Worm (Caenorhabditis elegans): ENCODE results near the gene C35B1.3.

The C35B1.3 gene

DNA sequence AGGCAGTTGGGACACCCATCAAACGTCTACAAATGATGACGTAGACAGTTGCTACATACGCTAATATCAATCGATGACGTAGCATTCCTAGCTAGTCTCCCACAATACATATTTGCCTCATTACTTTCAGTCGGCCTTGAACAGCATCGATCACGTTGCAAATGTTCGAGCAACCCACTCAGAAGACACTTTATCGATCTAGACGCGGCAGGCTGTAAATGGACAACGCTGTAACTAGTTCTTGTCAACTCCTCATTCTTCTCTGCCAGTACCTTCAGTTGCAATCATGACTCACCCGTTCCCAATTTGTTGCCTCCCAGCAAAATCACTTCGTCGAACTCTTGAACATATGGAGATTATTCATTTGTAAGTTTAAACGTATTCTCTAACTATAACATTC lies 8.9 kb upstream of the C35B1.3 start, which contains the start of gene pqn-75:
Gene pqn-75, plus strand, starts transcription at position 301 of the 400 bp plus-strand sequence.
- no peak for TF ChIP-seq unc-62 (GFP tag; optimal IDR thresholded peaks at IDR 0.05)

DNA sequence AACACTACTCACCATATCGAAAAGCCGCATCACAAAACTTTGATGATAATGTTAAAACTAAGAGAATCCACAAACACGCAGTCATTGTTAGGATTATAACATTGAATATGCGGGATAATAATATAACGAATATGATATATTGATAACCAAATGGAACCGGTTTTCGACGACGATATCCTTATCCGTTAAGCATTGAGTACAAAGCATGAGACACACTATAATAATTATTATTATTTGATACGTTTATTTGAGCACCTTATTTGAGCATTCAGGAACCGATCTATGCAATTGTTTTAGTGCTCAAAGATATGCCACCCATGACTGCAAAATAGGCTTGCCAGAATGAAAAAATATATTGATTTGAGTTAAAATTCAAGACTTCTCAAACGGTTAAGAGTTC lies 6.3 kb upstream of the C35B1.3 start, which contains the start of gene W03D2.9:
Gene W03D2.9, minus strand, starts transcription at position 101 of the 400 bp plus-strand sequence.
- TF ChIP-seq unc-62 (GFP tag; optimal IDR thresholded peaks at IDR 0.05) = no peak

DNA sequence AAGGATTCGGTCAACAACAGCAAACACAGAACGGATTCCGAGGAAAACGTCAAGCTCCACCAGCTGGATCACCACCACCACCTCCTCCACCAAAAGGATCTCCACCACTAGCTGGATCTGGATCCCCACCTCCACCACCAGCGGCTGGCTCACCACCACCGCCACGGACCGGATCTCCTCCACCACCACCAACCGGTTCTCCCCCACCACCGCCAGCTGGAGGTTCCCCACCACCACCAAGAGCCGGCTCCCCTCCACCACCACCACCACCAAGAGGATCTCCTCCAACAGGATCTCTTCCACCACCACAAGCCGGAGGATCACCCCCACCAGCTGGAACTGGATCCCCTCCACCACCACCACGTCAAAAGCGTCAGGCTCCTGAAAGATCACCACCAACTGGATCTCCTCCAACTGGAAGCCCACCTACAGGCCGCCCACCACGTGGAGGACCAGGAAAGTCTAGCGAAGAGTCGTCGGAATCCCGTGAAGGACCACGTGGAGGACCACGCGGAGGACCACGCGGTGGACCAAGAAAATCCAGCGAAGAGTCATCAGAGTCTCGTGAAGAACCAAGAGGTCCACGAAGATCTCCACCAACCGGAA lies 4.2 kb upstream of the C35B1.3 start:
- no peak for TF ChIP-seq unc-62 (GFP tag; optimal IDR thresholded peaks at IDR 0.05)

DNA sequence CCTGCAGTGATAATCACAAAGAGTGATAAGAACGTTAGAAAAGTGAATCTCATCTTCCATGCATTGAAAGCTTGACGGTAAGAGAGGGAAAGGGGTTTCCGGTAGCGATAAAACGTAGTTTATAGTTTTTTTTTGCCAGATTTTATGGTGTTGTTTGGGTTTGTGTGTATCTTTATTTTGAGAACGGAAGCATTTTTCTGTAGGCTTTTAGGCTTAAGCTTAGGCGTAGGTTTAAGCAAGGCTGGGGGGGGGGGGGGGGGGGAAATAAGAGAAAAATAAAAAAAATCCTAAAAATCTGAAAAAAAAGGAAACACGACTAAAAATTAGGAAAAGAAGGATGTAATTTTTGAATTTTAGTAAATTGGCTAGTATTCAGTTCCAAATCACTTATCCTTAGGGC lies 2.0 kb upstream of the C35B1.3 start, which contains the start of gene C35B1.8:
Gene C35B1.8, minus strand, starts transcription at position 101 of the 400 bp plus-strand sequence.
- TF ChIP-seq unc-62 (GFP tag; optimal IDR thresholded peaks at IDR 0.05) = no peak

DNA sequence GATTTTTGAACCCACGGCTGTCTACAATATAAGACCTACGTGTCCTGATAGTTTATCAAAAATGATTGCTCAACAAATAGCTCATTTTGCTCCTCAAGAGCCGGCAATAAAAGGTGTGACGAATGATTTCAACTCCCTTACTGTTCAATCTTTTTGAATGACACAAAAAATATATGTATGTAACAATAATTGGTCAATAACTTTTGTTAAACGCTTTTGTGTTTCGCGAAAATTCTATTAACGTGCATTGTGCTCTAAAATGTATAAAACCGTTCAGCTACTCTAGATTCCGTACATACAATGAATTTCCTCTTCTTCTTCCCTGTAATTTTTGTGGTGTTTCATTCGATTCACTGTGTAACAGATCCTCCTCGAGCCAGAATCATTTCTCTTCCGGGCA lies 1.4 kb upstream of the C35B1.3 start, which contains the start of gene C35B1.4:
Gene C35B1.4, plus strand, starts transcription at position 301 of the 400 bp plus-strand sequence.
- no peak for TF ChIP-seq unc-62 (GFP tag; optimal IDR thresholded peaks at IDR 0.05)

DNA sequence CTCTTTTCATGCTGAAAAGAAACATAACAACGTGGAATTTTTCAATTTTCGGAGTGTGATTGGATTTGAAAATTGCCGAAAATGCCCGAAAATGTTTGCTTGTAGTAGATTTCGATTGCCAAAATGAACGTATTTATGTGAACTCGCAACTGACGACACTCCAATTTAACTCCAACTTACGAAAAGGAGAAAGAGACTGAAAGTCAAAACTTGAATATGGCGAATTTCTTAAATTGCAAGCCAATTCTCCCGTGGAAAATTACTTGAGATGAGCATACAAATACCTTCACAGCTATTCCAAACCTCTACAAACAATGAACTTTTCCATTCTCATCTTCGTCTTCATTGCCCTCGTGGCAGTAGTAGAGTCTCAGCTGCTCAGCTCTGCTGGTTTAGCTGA lies 1.6 kb downstream of the C35B1.3 start:
- no peak for TF ChIP-seq unc-62 (GFP tag; optimal IDR thresholded peaks at IDR 0.05)

DNA sequence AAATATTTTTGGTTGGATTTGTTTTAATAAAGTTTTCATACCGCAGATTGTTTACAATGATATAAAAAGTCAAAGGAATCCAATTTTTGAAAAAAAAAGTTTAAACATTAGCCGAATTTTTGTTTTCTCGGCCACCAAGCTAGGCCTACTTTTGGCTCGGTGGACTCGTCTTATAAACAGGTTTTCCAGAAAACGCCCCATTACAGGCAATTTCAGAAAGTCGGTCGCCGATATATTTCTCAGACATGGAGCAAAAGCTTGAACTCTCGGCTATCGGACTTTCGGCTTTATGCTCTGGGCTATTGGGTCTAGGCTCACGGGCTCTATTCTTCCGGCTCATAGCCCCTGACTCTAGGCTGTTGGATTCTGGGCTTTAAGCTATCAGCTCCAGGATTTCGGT lies 2.1 kb downstream of the C35B1.3 start:
- TF ChIP-seq unc-62 (GFP tag; optimal IDR thresholded peaks at IDR 0.05) = no peak

DNA sequence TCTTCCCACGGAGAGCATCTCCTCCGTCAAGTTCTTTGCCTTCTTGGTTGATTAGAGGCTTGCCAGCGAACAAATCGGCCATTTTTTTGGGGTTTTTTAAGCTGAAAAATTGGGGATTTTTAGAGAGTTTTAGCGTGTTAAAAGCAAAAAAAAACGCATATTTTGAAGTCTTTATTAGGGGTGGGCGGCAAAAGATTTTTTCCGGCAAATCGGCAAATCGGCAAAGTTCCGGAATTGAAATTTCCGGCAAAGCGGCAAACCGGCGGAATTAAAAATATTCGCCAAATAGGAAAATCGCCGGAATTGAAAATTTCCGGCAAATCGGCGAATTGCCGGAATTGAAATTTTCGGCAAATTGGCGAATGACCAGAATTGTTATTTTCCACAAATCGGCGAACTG lies 3.2 kb downstream of the C35B1.3 start, which contains the start of gene C35B1.5:
Gene C35B1.5, minus strand, starts transcription at position 101 of the 400 bp plus-strand sequence.
- no peak for TF ChIP-seq unc-62 (GFP tag; optimal IDR thresholded peaks at IDR 0.05)

DNA sequence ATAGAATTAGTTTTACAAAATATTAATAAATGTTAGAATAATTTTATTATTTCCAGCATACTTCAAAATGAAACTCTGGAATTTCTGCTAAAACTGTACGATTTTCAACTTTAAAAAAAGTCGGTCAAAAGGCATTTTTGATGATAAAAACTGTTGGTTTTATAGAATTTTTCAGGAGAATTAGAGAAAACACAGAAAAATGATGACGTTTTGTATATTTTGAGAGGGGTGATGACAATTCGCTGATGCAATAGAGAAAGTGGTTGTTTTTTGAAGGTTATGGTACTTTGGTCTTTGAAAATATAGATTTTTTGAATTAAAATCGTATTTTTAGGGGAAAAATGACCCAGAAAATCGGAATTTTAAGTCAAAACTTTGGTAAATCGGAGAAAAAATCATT lies 4.1 kb downstream of the C35B1.3 start:
- no peak for TF ChIP-seq unc-62 (GFP tag; optimal IDR thresholded peaks at IDR 0.05)

DNA sequence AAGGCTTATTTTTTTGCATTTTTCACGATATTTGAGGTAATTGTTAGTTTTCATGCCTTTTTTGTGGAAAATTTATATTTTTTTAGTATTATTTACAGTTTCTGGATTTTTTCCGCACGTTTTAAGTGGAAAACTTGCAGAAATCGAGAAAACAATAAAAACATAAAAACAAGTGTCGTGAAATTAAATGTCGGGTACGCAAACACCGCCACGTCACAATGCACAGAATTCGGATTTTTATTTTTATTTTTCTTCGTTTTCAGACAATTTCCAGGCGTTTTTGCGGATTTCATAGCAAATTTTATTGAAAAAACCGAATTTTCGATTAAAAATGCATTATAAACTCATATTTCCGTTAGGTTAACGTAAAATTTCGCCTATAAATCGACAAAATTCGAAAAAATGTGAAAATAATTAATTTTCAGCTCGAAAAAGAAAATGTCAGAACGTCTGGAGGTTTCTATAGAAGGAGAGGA lies 4.9 kb downstream of the C35B1.3 start, which contains the start of gene C35B1.2:
Gene C35B1.2, plus strand, starts transcription at position 426 of the 476 bp plus-strand sequence.
- TF ChIP-seq unc-62 (GFP tag; optimal IDR thresholded peaks at IDR 0.05) = no peak

DNA sequence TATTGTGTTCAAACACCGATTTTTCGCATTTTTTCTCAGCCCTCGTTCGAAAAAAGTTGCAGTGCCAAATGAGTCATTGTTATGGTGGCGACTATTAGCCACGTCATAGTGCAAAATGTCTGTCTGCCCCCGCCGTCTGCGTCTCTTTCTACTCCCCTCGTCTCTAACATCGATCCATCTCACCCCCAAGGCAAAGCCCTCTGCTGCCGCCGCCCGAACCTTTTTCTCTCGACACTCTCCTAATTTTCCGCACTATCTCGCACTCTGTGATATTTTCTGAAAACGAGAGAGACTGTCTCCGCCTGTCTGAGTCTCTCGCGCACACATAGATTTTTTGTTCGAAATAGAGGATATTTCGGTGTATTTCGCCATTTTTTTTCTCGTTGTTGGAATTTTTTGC lies 12.1 kb downstream of the C35B1.3 start:
- no peak for TF ChIP-seq unc-62 (GFP tag; optimal IDR thresholded peaks at IDR 0.05)

DNA sequence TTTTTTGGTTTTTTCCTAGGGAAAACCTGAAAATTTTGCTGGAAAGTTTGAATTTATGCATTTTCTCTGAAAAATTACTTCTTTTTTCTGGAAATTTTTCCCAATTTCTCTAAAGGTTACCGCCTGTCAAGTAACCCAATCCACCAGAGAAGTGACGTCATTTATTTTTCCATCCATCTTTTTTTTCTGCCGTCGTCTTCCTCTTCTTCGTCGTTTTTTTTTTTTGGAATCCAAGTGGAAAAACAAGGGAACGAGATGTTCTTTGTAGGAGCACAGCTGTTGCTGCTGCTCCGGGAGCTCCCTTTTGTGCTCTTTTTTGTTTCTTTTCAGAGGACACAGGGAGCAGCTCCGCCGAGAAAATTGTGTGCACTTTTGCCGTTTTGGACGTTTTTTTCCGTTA lies 13.4 kb downstream of the C35B1.3 start:
- TF ChIP-seq unc-62 (GFP tag; optimal IDR thresholded peaks at IDR 0.05) = no peak

DNA sequence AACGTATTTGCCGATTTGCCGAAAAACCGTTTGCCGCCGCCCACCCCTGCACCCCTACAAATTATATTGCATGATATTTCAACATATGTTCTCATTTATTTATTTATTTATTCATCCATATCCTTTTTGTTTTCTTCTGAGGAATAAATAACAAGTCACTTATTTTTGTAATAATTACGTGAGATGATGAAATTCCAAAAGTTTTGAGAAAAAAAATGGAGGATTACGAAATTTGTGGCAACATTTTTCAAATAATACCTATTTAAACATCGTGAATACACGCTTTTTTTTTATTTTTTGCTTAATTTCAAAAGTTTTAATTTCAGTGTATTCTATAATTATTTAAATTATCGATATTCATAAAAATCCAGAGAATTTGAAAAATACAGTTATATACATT lies 16.0 kb downstream of the C35B1.3 start:
- no peak for TF ChIP-seq unc-62 (GFP tag; optimal IDR thresholded peaks at IDR 0.05)

DNA sequence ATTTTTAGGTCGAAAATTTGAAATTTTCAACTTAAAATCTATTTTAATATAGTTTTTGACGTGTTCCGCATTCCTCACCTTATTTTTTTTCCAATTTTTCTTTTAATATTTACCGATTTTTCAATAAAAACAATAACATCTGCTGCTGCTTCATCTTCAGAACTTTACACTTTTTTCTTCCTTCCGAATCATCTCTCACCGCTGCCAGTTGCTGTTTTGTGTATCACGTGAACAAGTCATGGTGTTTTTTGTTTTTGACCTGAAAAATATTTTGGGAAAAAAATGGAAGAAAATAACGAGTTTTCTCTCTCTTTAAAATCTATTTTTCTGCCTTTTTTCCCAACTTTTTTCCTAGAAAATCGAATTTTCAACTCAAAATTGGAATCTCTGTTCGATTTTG lies 18.8 kb downstream of the C35B1.3 start:
- TF ChIP-seq unc-62 (GFP tag; optimal IDR thresholded peaks at IDR 0.05) = no peak

DNA sequence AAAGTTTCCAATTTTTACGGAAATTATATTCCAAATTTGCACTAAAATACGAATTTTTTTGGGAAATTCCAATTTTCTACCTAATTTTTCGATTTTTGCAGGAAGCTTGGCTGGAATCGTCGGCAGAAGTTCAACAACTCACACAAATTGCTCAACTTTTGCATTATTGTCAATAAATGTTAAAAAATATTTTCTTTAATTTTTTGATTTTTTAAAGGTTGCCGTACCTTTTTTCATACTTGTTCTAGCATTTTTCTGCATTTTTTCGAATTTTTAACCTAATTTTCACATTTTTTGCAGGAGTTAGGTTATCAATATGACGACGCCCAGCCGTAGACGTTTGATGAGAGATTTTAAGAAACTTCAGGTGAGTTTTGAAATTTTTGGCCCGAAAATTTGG lies 21.8 kb downstream of the C35B1.3 start, which contains the start of gene ubc-1:
Gene ubc-1, plus strand, starts transcription at position 301 of the 400 bp plus-strand sequence.
- TF ChIP-seq unc-62 (GFP tag; optimal IDR thresholded peaks at IDR 0.05) = no peak

DNA sequence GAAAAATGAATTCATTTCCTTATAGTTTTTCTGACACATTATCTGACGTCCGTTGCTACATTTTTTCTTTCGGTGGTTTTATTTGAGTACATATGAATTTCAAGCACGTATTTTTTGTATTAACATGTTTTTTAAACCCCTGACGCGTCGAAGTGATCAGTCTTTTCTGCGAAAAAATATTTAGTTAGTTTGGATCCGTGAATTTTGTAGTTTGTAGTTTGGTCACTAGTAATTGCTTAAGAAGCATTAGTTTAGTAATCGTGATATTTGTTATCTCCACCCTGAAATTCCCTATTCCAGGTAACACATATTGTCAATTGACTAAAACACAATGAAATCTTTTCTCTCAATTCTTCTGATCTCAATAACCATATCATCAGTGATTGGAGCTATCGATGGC lies 27.8 kb downstream of the C35B1.3 start, which contains the start of gene C35B1.7:
Gene C35B1.7, plus strand, starts transcription at position 301 of the 400 bp plus-strand sequence.
- no peak for TF ChIP-seq unc-62 (GFP tag; optimal IDR thresholded peaks at IDR 0.05)

DNA sequence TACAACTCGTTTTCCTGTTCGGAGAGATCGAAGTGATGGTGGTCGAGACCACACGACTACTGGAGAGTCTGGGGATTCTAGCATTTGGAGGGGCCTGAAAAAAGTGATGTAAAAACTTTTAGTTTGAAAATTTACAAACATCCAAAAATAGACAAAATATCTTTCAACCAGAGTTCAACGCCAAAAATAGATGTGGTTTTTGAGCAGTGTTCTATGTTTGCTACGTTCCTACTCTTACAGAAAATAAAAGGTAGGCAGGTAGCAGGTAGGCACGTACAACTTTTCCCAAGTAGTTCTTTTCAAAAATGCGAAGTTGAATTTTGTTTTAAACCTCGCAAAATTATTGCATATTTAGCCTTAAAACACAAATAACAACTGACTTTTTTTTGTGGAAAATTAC lies 31.4 kb downstream of the C35B1.3 start, which contains the start of gene F49F1.14:
Gene F49F1.14, minus strand, starts transcription at position 101 of the 400 bp plus-strand sequence.
- TF ChIP-seq unc-62 (GFP tag; optimal IDR thresholded peaks at IDR 0.05) = no peak

Data from whole organism, dauer.